Fruit fly (Drosophila melanogaster): ENCODE data around the gene CG17593.

DNA sequence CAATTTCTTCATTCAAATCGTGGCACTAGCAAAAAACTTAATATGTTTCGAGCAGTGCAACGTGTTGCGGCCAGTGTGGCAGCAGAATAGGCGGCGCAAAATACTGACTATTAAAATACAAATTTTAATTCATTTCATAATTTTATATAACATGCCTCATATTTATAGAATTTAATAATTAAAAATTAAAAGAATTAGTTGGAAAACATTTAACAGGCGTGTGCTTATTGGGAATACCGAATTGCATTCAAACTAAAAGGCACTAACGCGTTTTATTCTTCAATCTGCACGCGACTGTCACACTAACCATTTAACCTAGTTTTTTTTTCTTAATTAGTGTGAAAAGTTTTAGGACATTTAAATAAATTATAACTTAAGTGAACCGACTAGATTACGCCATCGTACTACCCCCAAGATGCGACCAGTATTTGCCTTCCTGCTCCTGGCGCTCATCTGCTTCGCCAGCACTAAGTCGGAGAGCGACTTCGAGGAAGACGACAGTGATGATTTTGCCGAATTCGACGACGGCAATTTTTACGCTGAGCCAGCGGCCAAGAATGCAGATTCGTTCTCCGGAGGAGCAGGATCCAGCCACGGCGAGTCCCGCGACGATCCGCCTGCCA is at the start of gene CG17593, which contains the start of gene LeuRS:
- TF ChIP-seq dsx (GFP tag; optimal IDR thresholded peaks at IDR 0.05; ENCODE audit: poor library complexity, severe bottlenecking) (no peak), CG8319 (GFP tag; optimal IDR thresholded peaks at IDR 0.05) (no peak), Blimp-1 (GFP tag; optimal IDR thresholded peaks at IDR 0.05) (no peak), achi (GFP tag; optimal IDR thresholded peaks at IDR 0.05) (no peak), dac (GFP tag; optimal IDR thresholded peaks at IDR 0.05) (no peak), eg (GFP tag; IDR thresholded peaks at IDR 0.05) (no peak), CG7368 (GFP tag; optimal IDR thresholded peaks at IDR 0.05) (no peak), svp (GFP tag) (peak; percentile 53), Sox14 (GFP tag; optimal IDR thresholded peaks at IDR 0.05) (no peak)

Data from whole organism, prepupa.